Fruit fly (Drosophila melanogaster): ENCODE data around the gene CG8620.

The CG8620 gene

dm6 chr3L:7134818-7135217 lies 23.1 kb upstream of the CG8620 start (continued):
- TF ChIP-seq cyc (GFP tag; optimal IDR thresholded peaks at IDR 0.05) = no peak
- TF ChIP-seq CG15336 (GFP tag; IDR thresholded peaks at IDR 0.05) = peak; percentile 23; the same call in 1 of the 2 replicates
- peak; percentile 82 for TF ChIP-seq eg (GFP tag; IDR thresholded peaks at IDR 0.05)
- TF ChIP-seq Gug (GFP tag; IDR thresholded peaks at IDR 0.05) = peak; percentile 11; the same call in 1 of the 2 replicates
- TF ChIP-seq spab (GFP tag; optimal IDR thresholded peaks at IDR 0.05) = peak; percentile 58
- no peak for TF ChIP-seq CG11902 (GFP tag; optimal IDR thresholded peaks at IDR 0.05)
- no peak for TF ChIP-seq OdsH (GFP tag; optimal IDR thresholded peaks at IDR 0.05)
- TF ChIP-seq CG3919 (GFP tag; optimal IDR thresholded peaks at IDR 0.05) = no peak
- TF ChIP-seq CG9139 (GFP tag; optimal IDR thresholded peaks at IDR 0.05) = peak; percentile 53
- TF ChIP-seq Blimp-1 (GFP tag; optimal IDR thresholded peaks at IDR 0.05) = no peak
- TF ChIP-seq Ets96B (tag; optimal IDR thresholded peaks at IDR 0.05) = peak; percentile 14
- no peak for TF ChIP-seq pdm3 (GFP tag; optimal IDR thresholded peaks at IDR 0.05)
- peak; percentile 36 to 77 for TF ChIP-seq ss (GFP tag; optimal IDR thresholded peaks at IDR 0.05)
- TF ChIP-seq CG31627 (GFP tag; optimal IDR thresholded peaks at IDR 0.05) = no peak
- no peak for TF ChIP-seq net (GFP tag; optimal IDR thresholded peaks at IDR 0.05)
- TF ChIP-seq CG6808 (GFP tag; optimal IDR thresholded peaks at IDR 0.05) = peak; percentile 73
- no peak for TF ChIP-seq Lpt (GFP tag; optimal IDR thresholded peaks at IDR 0.05)
- no peak for TF ChIP-seq acj6 (GFP tag; optimal IDR thresholded peaks at IDR 0.05)
- peak; percentile 9 for TF ChIP-seq CG34406 (GFP tag; optimal IDR thresholded peaks at IDR 0.05)

dm6 chr3L:7136663-7137062 lies 21.2 kb upstream of the CG8620 start:
- TF ChIP-seq CG1621 (tag; optimal IDR thresholded peaks at IDR 0.05) (peak; percentile 21), ss (GFP tag; optimal IDR thresholded peaks at IDR 0.05) (peak; percentile 24 to 66), dac (GFP tag; optimal IDR thresholded peaks at IDR 0.05) (no peak), CG6808 (GFP tag; optimal IDR thresholded peaks at IDR 0.05) (peak; percentile 6), Eip78C (GFP tag) (peak; percentile 19), CG32006 (GFP tag; optimal IDR thresholded peaks at IDR 0.05) (peak; percentile 20), CG6163 (GFP tag; IDR thresholded peaks at IDR 0.05) (peak; percentile 28; the same call in 1 of the 3 replicates), acj6 (GFP tag; optimal IDR thresholded peaks at IDR 0.05) (no peak), svp (GFP tag) (no peak), CG6276 (GFP tag; optimal IDR thresholded peaks at IDR 0.05) (peak; percentile 6), CG8119 (GFP tag; IDR thresholded peaks at IDR 0.05) (peak; percentile 30; the same call in 1 of the 3 replicates), cyc (GFP tag; optimal IDR thresholded peaks at IDR 0.05) (no peak)

- TF ChIP-seq dac (GFP tag; optimal IDR thresholded peaks at IDR 0.05) = no peak
- TF ChIP-seq Hr39 (GFP tag; optimal IDR thresholded peaks at IDR 0.05) = no peak
- TF ChIP-seq CG3919 (GFP tag; optimal IDR thresholded peaks at IDR 0.05) = no peak
- TF ChIP-seq CG10669 (GFP tag; optimal IDR thresholded peaks at IDR 0.05) = no peak
- 0 out of 3 replicates have a peak, but pooled peaks have one; percentile 18 for TF ChIP-seq eg (GFP tag; IDR thresholded peaks at IDR 0.05)
- 0 out of 3 replicates have a peak, but pooled peaks have one; percentile 37 for TF ChIP-seq CG6163 (GFP tag; IDR thresholded peaks at IDR 0.05)
- no peak for TF ChIP-seq CG32006 (GFP tag; optimal IDR thresholded peaks at IDR 0.05)
- peak; percentile 17 for TF ChIP-seq dsx (GFP tag; optimal IDR thresholded peaks at IDR 0.05; ENCODE audit: poor library complexity, severe bottlenecking)
- no peak for TF ChIP-seq spab (GFP tag; optimal IDR thresholded peaks at IDR 0.05)
- no peak for TF ChIP-seq Hr38 (GFP tag; optimal IDR thresholded peaks at IDR 0.05)
- no peak for TF ChIP-seq Smox (GFP tag; optimal IDR thresholded peaks at IDR 0.05)
- no peak for TF ChIP-seq CG6276 (GFP tag; optimal IDR thresholded peaks at IDR 0.05)
- no peak for TF ChIP-seq Eip93F (GFP tag; optimal IDR thresholded peaks at IDR 0.05)
- no peak for TF ChIP-seq esn (GFP tag; optimal IDR thresholded peaks at IDR 0.05)
- TF ChIP-seq fkh (GFP tag; optimal IDR thresholded peaks at IDR 0.05) = no peak
- TF ChIP-seq ss (GFP tag; optimal IDR thresholded peaks at IDR 0.05) = peak in 1 of 2 experiments; percentile 57
- TF ChIP-seq CG8319 (GFP tag; optimal IDR thresholded peaks at IDR 0.05) = no peak
- no peak for TF ChIP-seq CG11294 (GFP tag; IDR thresholded peaks at IDR 0.05)
- TF ChIP-seq Sox102F (GFP tag; optimal IDR thresholded peaks at IDR 0.05) = no peak
- TF ChIP-seq vri (GFP tag; optimal IDR thresholded peaks at IDR 0.05) = peak; percentile 88
- peak; percentile 47 for TF ChIP-seq Lpt (GFP tag; optimal IDR thresholded peaks at IDR 0.05)
- TF ChIP-seq CG6854 (GFP tag; optimal IDR thresholded peaks at IDR 0.05) = peak; percentile 51
- TF ChIP-seq CG34406 (GFP tag; optimal IDR thresholded peaks at IDR 0.05) = no peak
- no peak for TF ChIP-seq CG11902 (GFP tag; optimal IDR thresholded peaks at IDR 0.05)
- no peak for TF ChIP-seq CG6792 (GFP tag; optimal IDR thresholded peaks at IDR 0.05)
- TF ChIP-seq Eip78C (GFP tag) = no peak
These were observed 20.2 kb upstream of the CG8620 start for dm6 chr3L:7137613-7138189.

Data from whole organism, prepupa.